Worm (Caenorhabditis elegans): ENCODE data around the gene F49E12.8.
A peak's percentile ranks its signal among the peaks of the same experiment; 100 is the strongest.

Gene F49E12.8

ce11 chrII:8394205-8394604, at the start of gene F49E12.8:
TSS of gene F49E12.8 (minus strand) at chrII:8394305.
- TF ChIP-seq mdl-1 (tag; optimal IDR thresholded peaks at IDR 0.05) (no peak), ztf-1 (GFP tag; conservative IDR thresholded peaks at IDR 0.05) (no peak), ztf-4 (tag; optimal IDR thresholded peaks at IDR 0.05) (no peak), blmp-1 (tag; optimal IDR thresholded peaks at IDR 0.05; ENCODE audit: insufficient read depth) (no peak), ZK546.5 (tag; optimal IDR thresholded peaks at IDR 0.05) (no peak), mbf-1 (tag; optimal IDR thresholded peaks at IDR 0.05) (no peak), skn-1 (tag; optimal IDR thresholded peaks at IDR 0.05) (no peak), unc-39 (tag; optimal IDR thresholded peaks at IDR 0.05) (no peak), lin-11 (tag; optimal IDR thresholded peaks at IDR 0.05) (no peak), snpc-4 (tag; optimal IDR thresholded peaks at IDR 0.05) (no peak), sem-4 (tag; optimal IDR thresholded peaks at IDR 0.05) (no peak)

ce11 chrII:8442717-8443223, 48.7 kb upstream of the F49E12.8 start, which contains the start of gene eif-3.G:
TSS of gene eif-3.G (plus strand) at chrII:8442767.
- TF ChIP-seq nhr-237 (tag; optimal IDR thresholded peaks at IDR 0.05) = no peak
- TF ChIP-seq nhr-21 (tag; optimal IDR thresholded peaks at IDR 0.05) = no peak
- no peak for TF ChIP-seq elt-1 (tag; optimal IDR thresholded peaks at IDR 0.05)
- no peak for TF ChIP-seq snpc-4 (tag; optimal IDR thresholded peaks at IDR 0.05)
- no peak for TF ChIP-seq mbf-1 (tag; optimal IDR thresholded peaks at IDR 0.05)
- TF ChIP-seq nhr-129 (tag; optimal IDR thresholded peaks at IDR 0.05) = no peak
- TF ChIP-seq Y55F3AM.14 (GFP tag; optimal IDR thresholded peaks at IDR 0.05) = no peak
- no peak for TF ChIP-seq lin-39 (tag; optimal IDR thresholded peaks at IDR 0.05)
- no peak for TF ChIP-seq dmd-4 (tag; optimal IDR thresholded peaks at IDR 0.05)

DNA sequence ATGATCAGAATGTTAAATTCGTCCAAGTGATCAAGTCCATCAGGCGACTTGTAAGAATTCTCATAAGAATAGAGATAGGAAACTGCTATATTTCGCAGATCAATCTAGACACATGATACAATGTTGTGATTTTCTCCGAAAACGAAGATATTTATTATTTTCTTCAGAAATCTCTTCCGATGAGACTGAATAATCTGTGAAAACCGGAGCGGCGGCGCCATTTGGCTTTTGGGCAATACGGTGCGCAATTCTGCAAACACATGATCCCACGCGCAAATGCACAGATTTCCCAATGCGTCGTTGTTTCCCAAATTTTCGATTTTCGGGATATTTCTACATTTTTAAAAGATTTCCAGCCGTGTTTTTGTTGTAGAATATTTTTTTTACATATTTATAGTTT, 48.1 kb upstream of the F49E12.8 start:
- TF ChIP-seq nhr-11 (tag; optimal IDR thresholded peaks at IDR 0.05) (no peak), mab-5 (tag; optimal IDR thresholded peaks at IDR 0.05) (no peak), mdl-1 (tag; optimal IDR thresholded peaks at IDR 0.05) (no peak), nhr-237 (tag; optimal IDR thresholded peaks at IDR 0.05) (no peak), C34F6.9 (tag; optimal IDR thresholded peaks at IDR 0.05) (peak; percentile 43), aly-2 (tag; optimal IDR thresholded peaks at IDR 0.05) (no peak), F13H6.1 (tag; optimal IDR thresholded peaks at IDR 0.05) (peak; percentile 1), nhr-12 (tag; optimal IDR thresholded peaks at IDR 0.05) (no peak), nhr-129 (tag; optimal IDR thresholded peaks at IDR 0.05) (no peak), sma-3 (GFP tag; optimal IDR thresholded peaks at IDR 0.05) (peak; percentile 67), gmeb-1 (tag; optimal IDR thresholded peaks at IDR 0.05) (peak; percentile 53), skn-1 (tag; optimal IDR thresholded peaks at IDR 0.05) (no peak), ceh-16 (tag; optimal IDR thresholded peaks at IDR 0.05) (no peak), unc-39 (tag; optimal IDR thresholded peaks at IDR 0.05) (no peak), fos-1 (tag; optimal IDR thresholded peaks at IDR 0.05) (peak; percentile 16), nhr-10 (tag; optimal IDR thresholded peaks at IDR 0.05) (no peak), peb-1 (tag; optimal IDR thresholded peaks at IDR 0.05) (no peak), sma-9 (GFP tag; optimal IDR thresholded peaks at IDR 0.05) (peak; percentile 60), sma-9 (tag; optimal IDR thresholded peaks at IDR 0.05) (no peak), ZK546.5 (tag; optimal IDR thresholded peaks at IDR 0.05) (no peak), dmd-4 (tag; optimal IDR thresholded peaks at IDR 0.05) (no peak), Y55F3AM.14 (GFP tag; optimal IDR thresholded peaks at IDR 0.05) (peak; percentile 42), crh-2 (tag; optimal IDR thresholded peaks at IDR 0.05) (peak; percentile 31), lin-39 (tag; optimal IDR thresholded peaks at IDR 0.05) (no peak), unc-55 (GFP tag; optimal IDR thresholded peaks at IDR 0.05) (peak; percentile 59), lsy-2 (tag; optimal IDR thresholded peaks at IDR 0.05) (peak; percentile 76 to 93), blmp-1 (tag; optimal IDR thresholded peaks at IDR 0.05; ENCODE audit: insufficient read depth) (peak; percentile 17), nhr-25 (tag; optimal IDR thresholded peaks at IDR 0.05) (peak; percentile 79), ztf-4 (tag; optimal IDR thresholded peaks at IDR 0.05) (no peak), nhr-21 (tag; optimal IDR thresholded peaks at IDR 0.05) (peak; percentile 65), mbf-1 (tag; optimal IDR thresholded peaks at IDR 0.05) (no peak), nhr-23 (tag; optimal IDR thresholded peaks at IDR 0.05) (no peak), ztf-11 (tag; optimal IDR thresholded peaks at IDR 0.05) (no peak), ceh-82 (tag; optimal IDR thresholded peaks at IDR 0.05) (no peak)

All from whole organism, L2 larva.